Worm (Caenorhabditis elegans) whole organism, midembryonic: ENCODE measurements around the gene W07A12.4.

Experiments
- T22C8.4 ChIP-seq: fragments of 200-800 bp; sonication (Bioruptor generic); IDR thresholded peaks from 2 replicates; pipeline ENCODE4 v1.3.6; 2022; ENCODE audit warnings: missing genetic modification characterization, missing compliant biosample characterization
- cog-1 ChIP-seq: sonication (generic microtip); optimal IDR thresholded peaks from 2 replicates; lab custom pipeline; 2016; ENCODE audit warnings: missing genetic modification characterization, missing compliant biosample characterization
- flt-1 ChIP-seq: fragments of 200-800 bp; sonication (Bioruptor generic); IDR thresholded peaks from 2 replicates; pipeline ENCODE4 v1.3.6; 2022; ENCODE audit warnings: missing genetic modification characterization, missing compliant biosample characterization
- klf-2 ChIP-seq: fragments of 200-800 bp; sonication (Bioruptor generic); conservative IDR thresholded peaks from 2 replicates; pipeline ENCODE4 v1.3.6; 2022; ENCODE audit warnings: missing genetic modification reagents, missing genetic modification characterization, missing compliant biosample characterization
- med-1 ChIP-seq: sonication (generic microtip); optimal IDR thresholded peaks from 2 replicates; lab custom pipeline; 2017; ENCODE audit warnings: missing genetic modification characterization, mild to moderate bottlenecking, missing compliant biosample characterization, antibody characterized with exemption, missing genetic modification reagents; ENCODE audit not compliant: insufficient read depth
- ref-1 ChIP-seq: fragments of 200-800 bp; sonication (Bioruptor generic); conservative IDR thresholded peaks from 2 replicates; pipeline ENCODE4 v1.3.6; 2022; ENCODE audit warnings: missing genetic modification reagents, missing genetic modification characterization, missing compliant biosample characterization
- tab-1 ChIP-seq: fragments of 200-800 bp; sonication (Bioruptor generic); IDR thresholded peaks from 2 replicates; pipeline ENCODE4 v1.3.6; 2022; ENCODE audit warnings: missing genetic modification characterization, missing compliant biosample characterization
- ztf-23 ChIP-seq: fragments of 200-800 bp; sonication (Bioruptor generic); IDR thresholded peaks from 2 replicates; pipeline ENCODE4 v1.3.6; 2022; ENCODE audit warnings: missing genetic modification reagents, missing genetic modification characterization, missing compliant biosample characterization
- ztf-29 ChIP-seq: fragments of 200-800 bp; sonication (Bioruptor generic); IDR thresholded peaks from 2 replicates; pipeline ENCODE4 v1.3.6; 2022; ENCODE audit warnings: missing genetic modification reagents, missing genetic modification characterization, missing compliant biosample characterization

The W07A12.4 gene

ce11 chrII:9163348-9163747 lies 17.3 kb downstream of the W07A12.4 start:
- TF ChIP-seq ztf-29 (GFP tag; lab: Robert Waterston, UW) = no peak
- no peak for TF ChIP-seq ztf-23 (GFP tag; lab: Robert Waterston, UW)
- TF ChIP-seq T22C8.4 (GFP tag; lab: Robert Waterston, UW) = no peak
- TF ChIP-seq flt-1 = no peak
- no peak for TF ChIP-seq klf-2 (GFP tag; lab: Robert Waterston, UW)
- TF ChIP-seq ref-1 (GFP tag; lab: Robert Waterston, UW) = no peak
- TF ChIP-seq cog-1 (tag; lab: Kevin White, UChicago) = no peak
- TF ChIP-seq tab-1 (GFP tag; lab: Robert Waterston, UW) = no peak
- no peak for TF ChIP-seq med-1

- TF ChIP-seq flt-1 (0 out of 2 replicates have a peak, but pooled peaks have one; percentile 5), ref-1 (GFP tag; lab: Robert Waterston, UW) (no peak)
Observed at ce11 chrII:9165762-9166460, 19.9 kb downstream of the W07A12.4 start, which contains the start of gene W07A12.8. Gene W07A12.8, minus strand, starts transcription at chrII:9165812.

- TF ChIP-seq T22C8.4 (GFP tag; lab: Robert Waterston, UW) = no peak
- TF ChIP-seq klf-2 (GFP tag; lab: Robert Waterston, UW) = no peak
- no peak for TF ChIP-seq ref-1 (GFP tag; lab: Robert Waterston, UW)
- no peak for TF ChIP-seq tab-1 (GFP tag; lab: Robert Waterston, UW)
Observed at ce11 chrII:9167730-9168129, 21.7 kb downstream of the W07A12.4 start, which contains the start of gene T23G7.3. Gene T23G7.3, minus strand, starts transcription at chrII:9167830.

ce11 chrII:9169450-9169960 lies 23.4 kb downstream of the W07A12.4 start, which contains the start of gene dpl-1:
Gene dpl-1, plus strand, starts transcription at chrII:9169910.
- TF ChIP-seq T22C8.4 (GFP tag; lab: Robert Waterston, UW) (no peak), ztf-29 (GFP tag; lab: Robert Waterston, UW) (no peak), ztf-23 (GFP tag; lab: Robert Waterston, UW) (no peak)

ce11 chrII:9170048-9170447 lies 24.0 kb downstream of the W07A12.4 start:
- TF ChIP-seq med-1 = no peak
- no peak for TF ChIP-seq ref-1 (GFP tag; lab: Robert Waterston, UW)
- no peak for TF ChIP-seq tab-1 (GFP tag; lab: Robert Waterston, UW)
- no peak for TF ChIP-seq flt-1
- TF ChIP-seq klf-2 (GFP tag; lab: Robert Waterston, UW) = no peak
- no peak for TF ChIP-seq ztf-29 (GFP tag; lab: Robert Waterston, UW)
- TF ChIP-seq T22C8.4 (GFP tag; lab: Robert Waterston, UW) = no peak
- TF ChIP-seq cog-1 (tag; lab: Kevin White, UChicago) = no peak
- TF ChIP-seq ztf-23 (GFP tag; lab: Robert Waterston, UW) = no peak

ce11 chrII:9170851-9171250 lies 24.8 kb downstream of the W07A12.4 start:
- TF ChIP-seq tab-1 (GFP tag; lab: Robert Waterston, UW) = no peak

- TF ChIP-seq flt-1 (no peak), ztf-29 (GFP tag; lab: Robert Waterston, UW) (no peak), ztf-23 (GFP tag; lab: Robert Waterston, UW) (no peak), ref-1 (GFP tag; lab: Robert Waterston, UW) (no peak), T22C8.4 (GFP tag; lab: Robert Waterston, UW) (no peak), med-1 (no peak), cog-1 (tag; lab: Kevin White, UChicago) (no peak), tab-1 (GFP tag; lab: Robert Waterston, UW) (no peak), klf-2 (GFP tag; lab: Robert Waterston, UW) (no peak)
Observed at ce11 chrII:9171466-9172187, 25.6 kb downstream of the W07A12.4 start.

- TF ChIP-seq T22C8.4 (GFP tag; lab: Robert Waterston, UW) (no peak), ztf-23 (GFP tag; lab: Robert Waterston, UW) (no peak), flt-1 (no peak), tab-1 (GFP tag; lab: Robert Waterston, UW) (no peak), cog-1 (tag; lab: Kevin White, UChicago) (no peak), med-1 (no peak), ztf-29 (GFP tag; lab: Robert Waterston, UW) (no peak), klf-2 (GFP tag; lab: Robert Waterston, UW) (no peak), ref-1 (GFP tag; lab: Robert Waterston, UW) (no peak)
Observed at ce11 chrII:9172849-9173248, 26.8 kb downstream of the W07A12.4 start, which contains the start of gene T23G7.2. Gene T23G7.2, minus strand, starts transcription at chrII:9172949.

ce11 chrII:9173471-9173870 lies 27.4 kb downstream of the W07A12.4 start:
- TF ChIP-seq T22C8.4 (GFP tag; lab: Robert Waterston, UW) (no peak), ref-1 (GFP tag; lab: Robert Waterston, UW) (no peak), klf-2 (GFP tag; lab: Robert Waterston, UW) (no peak), flt-1 (no peak), tab-1 (GFP tag; lab: Robert Waterston, UW) (no peak), med-1 (no peak), ztf-23 (GFP tag; lab: Robert Waterston, UW) (no peak), ztf-29 (GFP tag; lab: Robert Waterston, UW) (no peak), cog-1 (tag; lab: Kevin White, UChicago) (no peak)
